Worm (Caenorhabditis elegans): ENCODE data around the gene xol-1.

xol-1 gene

ce11 chrX:8004845-8005244 lies 36.3 kb upstream of the xol-1 start:
- TF ChIP-seq zfh-2 (GFP tag; conservative IDR thresholded peaks at IDR 0.05) (no peak), C17E4.6 (GFP tag; IDR thresholded peaks at IDR 0.05) (no peak), F39B2.1 (GFP tag; IDR thresholded peaks at IDR 0.05) (no peak), ets-4 (GFP tag; optimal IDR thresholded peaks at IDR 0.05) (no peak), K11D2.4 (GFP tag; IDR thresholded peaks at IDR 0.05) (no peak), hmg-1.2 (GFP tag; IDR thresholded peaks at IDR 0.05) (no peak), rcor-1 (GFP tag; IDR thresholded peaks at IDR 0.05) (no peak), akir-1 (GFP tag; optimal IDR thresholded peaks at IDR 0.05) (no peak), ztf-22 (GFP tag; optimal IDR thresholded peaks at IDR 0.05) (no peak), egrh-3 (GFP tag; IDR thresholded peaks at IDR 0.05) (no peak), ztf-6 (GFP tag; IDR thresholded peaks at IDR 0.05) (no peak), nhr-80 (tag; optimal IDR thresholded peaks at IDR 0.05) (no peak), B0336.3 (GFP tag; IDR thresholded peaks at IDR 0.05) (no peak), cebp-2 (GFP tag; IDR thresholded peaks at IDR 0.05) (no peak), nhr-27 (tag; optimal IDR thresholded peaks at IDR 0.05) (no peak), dox-1 (GFP tag; IDR thresholded peaks at IDR 0.05) (no peak), bed-1 (GFP tag; IDR thresholded peaks at IDR 0.05) (no peak), athp-1 (tag; optimal IDR thresholded peaks at IDR 0.05) (no peak)

ce11 chrX:8005967-8006366 lies 35.1 kb upstream of the xol-1 start:
- no peak for TF ChIP-seq fkh-3 (tag; optimal IDR thresholded peaks at IDR 0.05)
- TF ChIP-seq chd-7 (tag; optimal IDR thresholded peaks at IDR 0.05), result no peak
- TF ChIP-seq ZK185.1 (tag; optimal IDR thresholded peaks at IDR 0.05; ENCODE audit: poor library complexity, severe bottlenecking), result no peak
- no peak for TF ChIP-seq hlh-26 (GFP tag; conservative IDR thresholded peaks at IDR 0.05)
- no peak for TF ChIP-seq somi-1 (GFP tag; optimal IDR thresholded peaks at IDR 0.05)
- no peak for TF ChIP-seq lin-35 (GFP tag; optimal IDR thresholded peaks at IDR 0.05)
- TF ChIP-seq ceh-40 (GFP tag; IDR thresholded peaks at IDR 0.05), result no peak
- no peak for TF ChIP-seq F52B5.7 (tag; optimal IDR thresholded peaks at IDR 0.05)
- no peak for TF ChIP-seq athp-1 (tag; optimal IDR thresholded peaks at IDR 0.05)
- TF ChIP-seq rpc-1 (optimal IDR thresholded peaks at IDR 0.05), result no peak
- TF ChIP-seq rpc-1 (tag; optimal IDR thresholded peaks at IDR 0.05), result no peak
- TF ChIP-seq aptf-2 (GFP tag; conservative IDR thresholded peaks at IDR 0.05), result no peak

ce11 chrX:8010652-8011051 lies 30.5 kb upstream of the xol-1 start:
- TF ChIP-seq ceh-40 (GFP tag; IDR thresholded peaks at IDR 0.05), result no peak
- no peak for TF ChIP-seq tlf-1 (GFP tag; optimal IDR thresholded peaks at IDR 0.05)
- no peak for TF ChIP-seq B0336.3 (GFP tag; IDR thresholded peaks at IDR 0.05)
- no peak for TF ChIP-seq F55B11.4 (tag; optimal IDR thresholded peaks at IDR 0.05; ENCODE audit: borderline replicate concordance, insufficient read depth)
- TF ChIP-seq lin-26 (GFP tag; IDR thresholded peaks at IDR 0.05), result no peak
- TF ChIP-seq K11D2.4 (GFP tag; IDR thresholded peaks at IDR 0.05), result no peak
- TF ChIP-seq ztf-26 (tag; optimal IDR thresholded peaks at IDR 0.05), result no peak
- no peak for TF ChIP-seq snpc-4 (GFP tag; optimal IDR thresholded peaks at IDR 0.05)
- TF ChIP-seq snpc-4 (tag; optimal IDR thresholded peaks at IDR 0.05), result no peak
- no peak for TF ChIP-seq nfyb-1 (GFP tag; IDR thresholded peaks at IDR 0.05)
- no peak for TF ChIP-seq hmg-1.2 (GFP tag; IDR thresholded peaks at IDR 0.05)
- TF ChIP-seq snpc-1.3 (tag; optimal IDR thresholded peaks at IDR 0.05; ENCODE audit: insufficient read depth), result no peak
- TF ChIP-seq lag-1 (GFP tag; IDR thresholded peaks at IDR 0.05), result no peak
- TF ChIP-seq K12H6.12 (tag; optimal IDR thresholded peaks at IDR 0.05), result no peak
- no peak for TF ChIP-seq pha-4 (tag; optimal IDR thresholded peaks at IDR 0.05)
- TF ChIP-seq C06A6.2 (GFP tag; conservative IDR thresholded peaks at IDR 0.05), result no peak
- TF ChIP-seq F57A8.1 (GFP tag; optimal IDR thresholded peaks at IDR 0.05), result no peak
- TF ChIP-seq die-1 (tag; optimal IDR thresholded peaks at IDR 0.05), result no peak
- no peak for TF ChIP-seq ztf-22 (GFP tag; optimal IDR thresholded peaks at IDR 0.05)

All from whole organism, young adult.